Worm (Caenorhabditis elegans): ENCODE measurements around the gene ttr-26.

Gene ttr-26

ce11 chrV:18579684-18580083 is 19.6 kb upstream of the ttr-26 start, which contains the start of gene Y51A2D.13:
Y51A2D.13 (minus strand) TSS chrV:18579784.
- no peak for TF ChIP-seq unc-86 (tag; optimal IDR thresholded peaks at IDR 0.05)
- no peak for TF ChIP-seq nhr-19 (GFP tag; conservative IDR thresholded peaks at IDR 0.05)
- TF ChIP-seq ceh-8 (GFP tag; optimal IDR thresholded peaks at IDR 0.05): no peak
- TF ChIP-seq C16A3.4 (tag; optimal IDR thresholded peaks at IDR 0.05): no peak

ce11 chrV:18578306-18578705 is 18.2 kb upstream of the ttr-26 start:
- TF ChIP-seq nhr-20 (tag; optimal IDR thresholded peaks at IDR 0.05) (peak; percentile 19), snpc-4 (tag; optimal IDR thresholded peaks at IDR 0.05) (peak; percentile 35), elt-2 (tag; optimal IDR thresholded peaks at IDR 0.05) (peak; percentile 83), hpl-2 (GFP tag; optimal IDR thresholded peaks at IDR 0.05) (no peak)

ce11 chrV:18577458-18578078 is 17.5 kb upstream of the ttr-26 start:
- TF ChIP-seq nhr-71 (tag; optimal IDR thresholded peaks at IDR 0.05) (peak; percentile 28), lin-35 (GFP tag; optimal IDR thresholded peaks at IDR 0.05) (peak in 1 of 2 experiments; percentile 61), fkh-8 (tag; optimal IDR thresholded peaks at IDR 0.05) (no peak), snpc-4 (tag; optimal IDR thresholded peaks at IDR 0.05) (peak; percentile 3), mdl-1 (tag; optimal IDR thresholded peaks at IDR 0.05) (peak in 1 of 2 experiments; percentile 37), lsy-2 (tag; optimal IDR thresholded peaks at IDR 0.05) (no peak), rnt-1 (tag; optimal IDR thresholded peaks at IDR 0.05) (no peak), nhr-90 (tag; optimal IDR thresholded peaks at IDR 0.05; ENCODE audit: poor library complexity) (peak; percentile 44), nhr-20 (tag; optimal IDR thresholded peaks at IDR 0.05) (peak; percentile 19), aly-2 (tag; optimal IDR thresholded peaks at IDR 0.05) (no peak), tlp-1 (tag; optimal IDR thresholded peaks at IDR 0.05) (peak; percentile 35), elt-2 (tag; optimal IDR thresholded peaks at IDR 0.05) (peak; percentile 97), nhr-19 (GFP tag; conservative IDR thresholded peaks at IDR 0.05) (peak; percentile 28), efl-1 (optimal IDR thresholded peaks at IDR 0.05) (no peak), efl-1 (GFP tag; optimal IDR thresholded peaks at IDR 0.05 in 1 of 2) (peak in 1 of 2 experiments; percentile 71)

ce11 chrV:18576128-18576527 is 16.0 kb upstream of the ttr-26 start:
- no peak for TF ChIP-seq lin-13 (GFP tag; optimal IDR thresholded peaks at IDR 0.05)
- TF ChIP-seq unc-30 (tag; optimal IDR thresholded peaks at IDR 0.05): no peak
- TF ChIP-seq sox-4 (tag; optimal IDR thresholded peaks at IDR 0.05): no peak
- no peak for TF ChIP-seq mep-1 (tag; optimal IDR thresholded peaks at IDR 0.05)
- TF ChIP-seq lir-3 (tag; optimal IDR thresholded peaks at IDR 0.05; ENCODE audit: poor library complexity): no peak
- no peak for TF ChIP-seq pqm-1 (tag; optimal IDR thresholded peaks at IDR 0.05)
- TF ChIP-seq ets-5 (GFP tag; IDR thresholded peaks at IDR 0.05): no peak
- no peak for TF ChIP-seq tbx-2 (tag; optimal IDR thresholded peaks at IDR 0.05)
- no peak for TF ChIP-seq nhr-71 (tag; optimal IDR thresholded peaks at IDR 0.05)
- TF ChIP-seq hlh-4 (tag; optimal IDR thresholded peaks at IDR 0.05): no peak
- no peak for TF ChIP-seq efl-1 (optimal IDR thresholded peaks at IDR 0.05)
- TF ChIP-seq efl-1 (GFP tag; optimal IDR thresholded peaks at IDR 0.05 in 1 of 2): no peak
- no peak for TF ChIP-seq egl-13 (tag; optimal IDR thresholded peaks at IDR 0.05)
- no peak for TF ChIP-seq zag-1 (tag; optimal IDR thresholded peaks at IDR 0.05)
- no peak for TF ChIP-seq aha-1 (tag; optimal IDR thresholded peaks at IDR 0.05)
- no peak for TF ChIP-seq dpl-1 (GFP tag; optimal IDR thresholded peaks at IDR 0.05)
- TF ChIP-seq unc-98 (GFP tag; IDR thresholded peaks at IDR 0.05): no peak
- TF ChIP-seq egl-27 (tag; optimal IDR thresholded peaks at IDR 0.05): no peak
- no peak for TF ChIP-seq C34B4.2 (tag; optimal IDR thresholded peaks at IDR 0.05)

- peak in 1 of 2 experiments; percentile 16 for TF ChIP-seq lsy-2 (tag; optimal IDR thresholded peaks at IDR 0.05)
- TF ChIP-seq zip-4 (GFP tag; optimal IDR thresholded peaks at IDR 0.05): no peak
- no peak for TF ChIP-seq alr-1 (tag; optimal IDR thresholded peaks at IDR 0.05; ENCODE audit: borderline replicate concordance)
- TF ChIP-seq efl-1 (optimal IDR thresholded peaks at IDR 0.05): no peak
- peak in 1 of 2 experiments; percentile 91 for TF ChIP-seq efl-1 (GFP tag; optimal IDR thresholded peaks at IDR 0.05 in 1 of 2)
Measured at ce11 chrV:18575084-18575483, 15.0 kb upstream of the ttr-26 start.

Measured in whole organism, L1 larva.